Worm (Caenorhabditis elegans) whole organism, L1 larva: ENCODE results near the gene nhr-267.

Source experiments
- Y116A8C.19 ChIP-seq: sonication (generic microtip); optimal IDR thresholded peaks from 2 replicates; lab custom pipeline; 2016; ENCODE audit warnings: missing compliant biosample characterization, missing genetic modification characterization, borderline replicate concordance
- alr-1 ChIP-seq: fragments of 200-800 bp; sonication (Bioruptor generic); optimal IDR thresholded peaks from 2 replicates; lab custom pipeline; 2018; ENCODE audit warnings: borderline replicate concordance, mild to moderate bottlenecking, missing genetic modification characterization, missing compliant biosample characterization
- ces-1 ChIP-seq: fragments of 150-350 bp; optimal IDR thresholded peaks from 2 replicates; lab custom pipeline; 2014; ENCODE audit warnings: missing biosample characterization, missing genetic modification reagents, missing genetic modification characterization
- efl-1 ChIP-seq, 4 experiments: fragments of 150-350 bp; optimal IDR thresholded peaks in 3 of 4; peaks in 1 of 4; 1 replicate in 1 of 4; 2 replicates in 3 of 4; lab custom pipeline; 2014; ENCODE audit warnings: missing biosample characterization in 2 of 4, missing genetic modification characterization in 2 of 4, missing genetic modification reagents in 2 of 4
- efl-3 ChIP-seq: fragments of 200-800 bp; sonication (Bioruptor generic); optimal IDR thresholded peaks from 2 replicates; lab custom pipeline; 2018; ENCODE audit warnings: mild to moderate bottlenecking, missing genetic modification characterization, missing compliant biosample characterization
- lin-13 ChIP-seq: fragments of 150-350 bp; optimal IDR thresholded peaks from 2 replicates; lab custom pipeline; 2014; ENCODE audit warnings: missing biosample characterization, missing genetic modification reagents, missing genetic modification characterization
- lin-15B ChIP-seq: fragments of 150-350 bp; sonication (generic microtip); optimal IDR thresholded peaks from 3 replicates; lab custom pipeline; 2014; ENCODE audit warnings: missing biosample characterization, missing genetic modification characterization
- lin-35 ChIP-seq, 2 experiments: fragments of 150-350 bp; optimal IDR thresholded peaks; 2 replicates each; lab custom pipeline; 2014; ENCODE audit warnings: missing biosample characterization in 2 of 2, missing genetic modification characterization in 2 of 2, missing genetic modification reagents in 2 of 2
- nhr-11 ChIP-seq: fragments of 150-350 bp; optimal IDR thresholded peaks from 2 replicates; lab custom pipeline; 2014; ENCODE audit warnings: missing biosample characterization, missing genetic modification characterization
- nhr-237 ChIP-seq: fragments of 150-350 bp; optimal IDR thresholded peaks from 2 replicates; lab custom pipeline; 2014; ENCODE audit warnings: missing biosample characterization, missing genetic modification characterization

DNA sequence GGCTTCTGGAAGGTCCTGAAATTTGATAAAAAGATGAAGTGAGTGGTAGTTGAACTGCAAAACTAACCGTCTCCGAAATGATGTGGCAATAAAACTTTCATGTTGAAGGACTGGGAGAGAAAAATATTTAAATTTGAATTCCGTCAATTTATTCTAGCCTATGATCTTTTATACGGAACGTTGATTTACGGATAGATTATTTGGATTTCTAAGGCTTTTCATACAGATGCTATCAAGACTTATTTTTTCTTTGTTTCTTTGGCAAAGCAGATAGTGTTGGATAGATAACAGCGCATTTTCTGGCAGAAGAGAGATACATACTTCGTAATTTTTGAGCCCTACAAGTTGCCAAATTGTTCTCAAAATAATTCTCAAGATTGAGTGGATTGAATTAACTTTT, 17.8 kb upstream of the nhr-267 start, which contains the start of gene F49C12.4:
- no peak for TF ChIP-seq lin-15B
- TF ChIP-seq lin-13 (GFP tag; lab: Kevin White, UChicago) = no peak
- no peak for TF ChIP-seq efl-3
- no peak for TF ChIP-seq efl-1 (optimal IDR thresholded peaks at IDR 0.05; lab: Kevin White, UChicago)
- no peak for TF ChIP-seq efl-1 (GFP tag; optimal IDR thresholded peaks at IDR 0.05 in 1 of 2; lab: Kevin White, UChicago)
- TF ChIP-seq lin-35 (GFP tag; optimal IDR thresholded peaks at IDR 0.05; lab: Kevin White, UChicago) = no peak
- no peak for TF ChIP-seq ces-1 (GFP tag; lab: Kevin White, UChicago)
- TF ChIP-seq alr-1 = no peak
- TF ChIP-seq nhr-237 (tag; lab: Kevin White, UChicago) = no peak
- no peak for TF ChIP-seq Y116A8C.19
- TF ChIP-seq nhr-11 (tag; lab: Kevin White, UChicago) = no peak
